Worm (Caenorhabditis elegans) whole organism, L1 larva: ENCODE data around the gene acr-9.

Source experiments
- C16A3.4 ChIP-seq: fragments of 150-350 bp; optimal IDR thresholded peaks from 2 replicates; lab custom pipeline; 2014; ENCODE audit warnings: missing biosample characterization, missing genetic modification characterization
- C34B4.2 ChIP-seq: sonication (generic microtip); optimal IDR thresholded peaks from 2 replicates; lab custom pipeline; 2017; ENCODE audit warnings: mild to moderate bottlenecking, missing genetic modification characterization, missing compliant biosample characterization
- Y116A8C.19 ChIP-seq: sonication (generic microtip); optimal IDR thresholded peaks from 2 replicates; lab custom pipeline; 2016; ENCODE audit warnings: missing compliant biosample characterization, missing genetic modification characterization, borderline replicate concordance
- aha-1 ChIP-seq: fragments of 150-350 bp; optimal IDR thresholded peaks from 2 replicates; lab custom pipeline; 2014; ENCODE audit warnings: missing biosample characterization, missing genetic modification characterization
- alr-1 ChIP-seq: fragments of 200-800 bp; sonication (Bioruptor generic); optimal IDR thresholded peaks from 2 replicates; lab custom pipeline; 2018; ENCODE audit warnings: borderline replicate concordance, mild to moderate bottlenecking, missing genetic modification characterization, missing compliant biosample characterization
- ama-1 ChIP-seq: fragments of 150-350 bp; optimal IDR thresholded peaks from 2 replicates; lab custom pipeline; 2014
- blmp-1 ChIP-seq: fragments of 150-350 bp; optimal IDR thresholded peaks from 2 replicates; lab custom pipeline; 2014; ENCODE audit warnings: missing biosample characterization, missing genetic modification characterization
- ceh-63 ChIP-seq: fragments of 200-800 bp; sonication (Bioruptor generic); optimal IDR thresholded peaks from 2 replicates; lab custom pipeline; 2018; ENCODE audit warnings: mild to moderate bottlenecking, missing genetic modification characterization, missing compliant biosample characterization
- ceh-8 ChIP-seq: fragments of 200-800 bp; sonication (Bioruptor generic); optimal IDR thresholded peaks from 2 replicates; lab custom pipeline; 2018; ENCODE audit warnings: mild to moderate bottlenecking, missing genetic modification characterization, moderate library complexity, missing compliant biosample characterization
- dsc-1 ChIP-seq: sonication (generic microtip); optimal IDR thresholded peaks from 2 replicates; lab custom pipeline; 2016; ENCODE audit warnings: mild to moderate bottlenecking, missing genetic modification characterization, missing compliant biosample characterization
- efl-3 ChIP-seq: fragments of 200-800 bp; sonication (Bioruptor generic); optimal IDR thresholded peaks from 2 replicates; lab custom pipeline; 2018; ENCODE audit warnings: mild to moderate bottlenecking, missing genetic modification characterization, missing compliant biosample characterization
- egl-27 ChIP-seq, 2 experiments: fragments of 150-350 bp in 1 of 2; sonication (generic microtip); optimal IDR thresholded peaks; 3 replicates each; lab custom pipeline; 2017 to 2018; ENCODE audit warnings: missing biosample characterization in 2 of 2, missing genetic modification characterization in 2 of 2, missing genetic modification reagents in 2 of 2
- fkh-10 ChIP-seq: sonication (generic microtip); optimal IDR thresholded peaks from 2 replicates; lab custom pipeline; 2017; ENCODE audit warnings: missing biosample characterization, missing genetic modification reagents, missing genetic modification characterization
- fkh-4 ChIP-seq: sonication (generic microtip); optimal IDR thresholded peaks from 2 replicates; lab custom pipeline; 2016; ENCODE audit warnings: missing compliant biosample characterization, missing genetic modification characterization, borderline replicate concordance
- fkh-8 ChIP-seq: sonication (generic microtip); optimal IDR thresholded peaks from 2 replicates; lab custom pipeline; 2016; ENCODE audit warnings: mild to moderate bottlenecking, missing genetic modification characterization, missing compliant biosample characterization
- hpl-2 ChIP-seq: fragments of 150-350 bp; optimal IDR thresholded peaks from 2 replicates; lab custom pipeline; 2014; ENCODE audit warnings: missing biosample characterization, missing genetic modification reagents, missing genetic modification characterization
- lin-14 ChIP-seq: fragments of 200-800 bp; sonication (Bioruptor generic); optimal IDR thresholded peaks from 2 replicates; lab custom pipeline; 2018; ENCODE audit warnings: mild to moderate bottlenecking, missing genetic modification characterization, moderate library complexity, missing compliant biosample characterization
- lin-39 ChIP-seq: fragments of 150-350 bp; optimal IDR thresholded peaks from 2 replicates; lab custom pipeline; 2014; ENCODE audit warnings: missing biosample characterization, missing genetic modification reagents, missing genetic modification characterization
- lir-3 ChIP-seq: sonication (generic microtip); optimal IDR thresholded peaks from 2 replicates; lab custom pipeline; 2016; ENCODE audit warnings: mild to moderate bottlenecking, missing genetic modification characterization, moderate library complexity, missing compliant biosample characterization; ENCODE audit not compliant: poor library complexity
- lsy-2 ChIP-seq, 2 experiments: fragments of 150-350 bp; optimal IDR thresholded peaks; 2 replicates each; lab custom pipeline; 2014; ENCODE audit warnings: missing biosample characterization in 2 of 2, missing genetic modification characterization in 2 of 2
- mef-2 ChIP-seq: fragments of 150-350 bp; optimal IDR thresholded peaks from 2 replicates; lab custom pipeline; 2014; ENCODE audit warnings: missing biosample characterization, missing genetic modification characterization
- mep-1 ChIP-seq: fragments of 150-350 bp; optimal IDR thresholded peaks from 2 replicates; lab custom pipeline; 2014; ENCODE audit warnings: missing biosample characterization, missing genetic modification characterization
- nhr-11 ChIP-seq: fragments of 150-350 bp; optimal IDR thresholded peaks from 2 replicates; lab custom pipeline; 2014; ENCODE audit warnings: missing biosample characterization, missing genetic modification characterization
- nhr-19 ChIP-seq: fragments of 200-800 bp; sonication (Bioruptor generic); conservative IDR thresholded peaks from 2 replicates; pipeline ENCODE4 v1.3.6; 2022; ENCODE audit warnings: missing genetic modification characterization, missing compliant biosample characterization
- nhr-47 ChIP-seq: sonication (generic microtip); optimal IDR thresholded peaks from 2 replicates; lab custom pipeline; 2016; ENCODE audit warnings: mild to moderate bottlenecking, missing genetic modification characterization, moderate library complexity, missing compliant biosample characterization
- nhr-71 ChIP-seq: sonication (generic microtip); optimal IDR thresholded peaks from 2 replicates; lab custom pipeline; 2016; ENCODE audit warnings: mild to moderate bottlenecking, missing genetic modification characterization, moderate library complexity, missing compliant biosample characterization
- nhr-77 ChIP-seq: fragments of 150-350 bp; optimal IDR thresholded peaks from 2 replicates; lab custom pipeline; 2014; ENCODE audit warnings: missing biosample characterization, missing genetic modification characterization
- nhr-84 ChIP-seq: sonication (generic microtip); optimal IDR thresholded peaks from 2 replicates; lab custom pipeline; 2017; ENCODE audit warnings: missing biosample characterization, missing genetic modification characterization
- nhr-90 ChIP-seq: sonication (generic microtip); optimal IDR thresholded peaks from 2 replicates; lab custom pipeline; 2016; ENCODE audit warnings: mild to moderate bottlenecking, missing genetic modification characterization, missing compliant biosample characterization; ENCODE audit not compliant: poor library complexity
- pqm-1 ChIP-seq: sonication (generic microtip); optimal IDR thresholded peaks from 3 replicates; lab custom pipeline; 2017; ENCODE audit warnings: missing biosample characterization, missing genetic modification characterization
- sox-4 ChIP-seq: sonication (generic microtip); optimal IDR thresholded peaks from 2 replicates; lab custom pipeline; 2016; ENCODE audit warnings: missing genetic modification characterization, missing compliant biosample characterization
- swsn-7 ChIP-seq: sonication (generic microtip); optimal IDR thresholded peaks from 2 replicates; lab custom pipeline; 2016; ENCODE audit warnings: missing genetic modification characterization, missing compliant biosample characterization
- tbx-2 ChIP-seq: sonication (generic microtip); optimal IDR thresholded peaks from 2 replicates; lab custom pipeline; 2016; ENCODE audit warnings: missing genetic modification characterization, missing compliant biosample characterization
- unc-130 ChIP-seq: fragments of 150-350 bp; optimal IDR thresholded peaks from 2 replicates; lab custom pipeline; 2017; ENCODE audit warnings: missing biosample characterization, missing genetic modification characterization, inconsistent platforms
- unc-62 ChIP-seq: fragments of 150-350 bp; optimal IDR thresholded peaks from 2 replicates; lab custom pipeline; 2014; ENCODE audit warnings: missing biosample characterization, missing genetic modification reagents, missing genetic modification characterization
- xbp-1 ChIP-seq: sonication (generic microtip); optimal IDR thresholded peaks from 2 replicates; lab custom pipeline; 2016; ENCODE audit warnings: missing genetic modification characterization, missing compliant biosample characterization
- zip-4 ChIP-seq: fragments of 200-800 bp; sonication (Bioruptor generic); optimal IDR thresholded peaks from 2 replicates; lab custom pipeline; 2018; ENCODE audit warnings: mild to moderate bottlenecking, missing genetic modification characterization, moderate library complexity, missing compliant biosample characterization
- ztf-4 ChIP-seq: fragments of 150-350 bp; optimal IDR thresholded peaks from 2 replicates; lab custom pipeline; 2014; ENCODE audit warnings: missing biosample characterization, missing genetic modification characterization

acr-9 gene

DNA sequence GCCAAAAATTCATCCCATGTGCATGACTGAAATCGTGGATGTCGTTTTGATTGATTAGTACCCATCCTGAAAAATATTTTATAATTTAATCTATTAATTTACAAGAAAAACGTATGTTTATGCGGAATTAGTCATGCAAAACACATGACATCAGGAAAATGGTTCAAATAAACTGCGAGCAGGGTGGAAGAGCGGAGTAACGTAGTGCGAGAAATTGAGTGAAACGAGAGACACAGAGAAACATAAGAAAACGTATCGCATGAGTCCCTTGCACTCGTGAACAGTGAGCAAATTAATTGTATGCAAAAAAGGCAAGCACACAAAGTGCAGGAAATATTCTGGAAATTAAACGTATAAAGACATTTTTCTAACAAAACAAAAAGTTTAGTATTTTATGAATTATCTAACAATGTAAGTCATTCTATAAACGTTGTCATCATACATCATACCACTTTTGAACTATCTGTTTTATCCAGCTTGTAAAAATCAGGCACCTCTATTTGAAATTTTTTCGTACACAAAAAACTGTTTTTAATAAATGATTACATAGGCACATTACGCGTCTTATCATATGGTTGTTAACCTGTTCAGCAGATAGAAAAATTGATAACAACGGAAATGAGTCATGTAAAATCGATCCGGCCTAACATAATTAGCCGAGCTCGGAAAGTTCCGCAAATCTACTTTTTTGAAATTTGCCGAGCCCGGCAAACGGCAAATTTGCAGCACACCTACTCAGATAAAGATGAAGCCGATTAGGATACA lies 50.5 kb downstream of the acr-9 start, which contains the start of gene F54B11.5 (continued):
- TF ChIP-seq fkh-8 (tag; lab: Kevin White, UChicago) (peak; percentile 75), unc-130 (peak; percentile 15), fkh-10 (no peak), sox-4 (tag; lab: Kevin White, UChicago) (peak; percentile 2), ztf-4 (tag; lab: Kevin White, UChicago) (no peak), ama-1 (lab: Kevin White, UChicago) (no peak), egl-27 (tag; optimal IDR thresholded peaks at IDR 0.05; lab: Kevin White, UChicago) (no peak), lir-3 (tag; lab: Kevin White, UChicago) (no peak), mef-2 (tag; lab: Kevin White, UChicago) (no peak), C16A3.4 (tag; lab: Kevin White, UChicago) (peak; percentile 50), nhr-90 (tag; lab: Kevin White, UChicago) (no peak), aha-1 (tag; lab: Kevin White, UChicago) (no peak), ceh-8 (GFP tag; lab: Kevin White, UChicago) (peak; percentile 58), nhr-19 (0 out of 2 replicates have a peak, but pooled peaks have one; percentile 24), alr-1 (tag; lab: Kevin White, UChicago) (no peak), lsy-2 (tag; optimal IDR thresholded peaks at IDR 0.05; lab: Kevin White, UChicago) (peak; percentile 35 to 66), dsc-1 (tag; lab: Kevin White, UChicago) (peak; percentile 63), ceh-63 (no peak), nhr-71 (tag; lab: Kevin White, UChicago) (peak; percentile 76), lin-39 (tag; lab: Kevin White, UChicago) (no peak), C34B4.2 (tag; lab: Kevin White, UChicago) (no peak), swsn-7 (tag; lab: Kevin White, UChicago) (peak; percentile 54), hpl-2 (GFP tag; lab: Kevin White, UChicago) (no peak), nhr-77 (tag; lab: Kevin White, UChicago) (no peak)

DNA sequence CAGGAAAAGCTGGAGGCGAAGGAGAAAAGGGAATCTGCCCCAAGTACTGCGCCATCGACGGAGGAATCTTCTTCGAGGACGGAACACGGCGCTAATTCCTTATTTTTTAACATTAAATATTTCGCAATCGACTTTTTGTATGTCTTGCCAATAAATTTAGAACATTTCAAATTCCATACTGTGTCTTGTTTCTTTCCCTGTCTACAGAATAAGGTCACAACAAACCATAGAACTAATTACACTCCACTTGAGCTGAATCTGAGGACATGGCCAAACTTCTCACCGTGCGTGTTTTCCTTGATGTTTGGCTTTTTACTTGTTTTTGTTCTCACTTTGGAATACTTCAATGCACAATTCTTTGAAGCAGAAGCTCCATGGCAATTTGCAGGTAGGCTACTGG lies 54.3 kb downstream of the acr-9 start, which contains the start of gene F54B11.4:
F54B11.4 (plus strand) TSS at position 301 of the 400 bp plus-strand sequence.
- no peak for TF ChIP-seq Y116A8C.19 (tag; lab: Kevin White, UChicago)
- no peak for TF ChIP-seq nhr-84
- no peak for TF ChIP-seq tbx-2
- no peak for TF ChIP-seq nhr-47 (tag; lab: Kevin White, UChicago)
- no peak for TF ChIP-seq swsn-7 (tag; lab: Kevin White, UChicago)
- TF ChIP-seq C34B4.2 (tag; lab: Kevin White, UChicago) = no peak
- no peak for TF ChIP-seq unc-62 (GFP tag; lab: Kevin White, UChicago)
- TF ChIP-seq efl-3 (GFP tag; lab: Kevin White, UChicago) = no peak
- TF ChIP-seq nhr-19 = no peak
- no peak for TF ChIP-seq hpl-2 (GFP tag; lab: Kevin White, UChicago)
- TF ChIP-seq lin-14 (GFP tag; lab: Kevin White, UChicago) = no peak
- TF ChIP-seq pqm-1 (tag; lab: Kevin White, UChicago) = no peak
- no peak for TF ChIP-seq aha-1 (tag; lab: Kevin White, UChicago)
- no peak for TF ChIP-seq zip-4 (GFP tag; lab: Kevin White, UChicago)
- no peak for TF ChIP-seq fkh-4 (tag; lab: Kevin White, UChicago)
- TF ChIP-seq lir-3 (tag; lab: Kevin White, UChicago) = no peak
- TF ChIP-seq nhr-11 = no peak
- TF ChIP-seq blmp-1 (tag; lab: Kevin White, UChicago) = no peak
- no peak for TF ChIP-seq xbp-1 (tag; lab: Kevin White, UChicago)
- no peak for TF ChIP-seq mep-1 (tag; lab: Kevin White, UChicago)
